Fruit fly (Drosophila melanogaster): ENCODE data around the gene His3.3B.

dm6 chrX:9164510-9165506 is 8.3 kb upstream of the His3.3B start:
- TF ChIP-seq Ets21C (GFP tag; optimal IDR thresholded peaks at IDR 0.05) (no peak), CG9139 (GFP tag; optimal IDR thresholded peaks at IDR 0.05) (no peak), Hr39 (GFP tag; optimal IDR thresholded peaks at IDR 0.05) (no peak), Lpt (GFP tag; optimal IDR thresholded peaks at IDR 0.05) (no peak), dsx (GFP tag; optimal IDR thresholded peaks at IDR 0.05; ENCODE audit: poor library complexity, severe bottlenecking) (no peak), ss (GFP tag; optimal IDR thresholded peaks at IDR 0.05) (no peak), CG6276 (GFP tag; optimal IDR thresholded peaks at IDR 0.05) (no peak), CG11294 (GFP tag; IDR thresholded peaks at IDR 0.05) (no peak), Blimp-1 (GFP tag; optimal IDR thresholded peaks at IDR 0.05) (no peak), CG3032 (tag; optimal IDR thresholded peaks at IDR 0.05) (no peak), Sox102F (GFP tag; optimal IDR thresholded peaks at IDR 0.05) (no peak), Eip93F (GFP tag; optimal IDR thresholded peaks at IDR 0.05) (no peak)
